Worm (Caenorhabditis elegans): ENCODE results near the gene F19G12.3.

ce11 chrX:1471232-1471631 lies 46.6 kb downstream of the F19G12.3 start:
- TF ChIP-seq unc-62 (GFP tag; optimal IDR thresholded peaks at IDR 0.05) (no peak), elt-1 (tag; optimal IDR thresholded peaks at IDR 0.05) (no peak), nhr-76 (tag; optimal IDR thresholded peaks at IDR 0.05) (no peak), ceh-82 (tag; optimal IDR thresholded peaks at IDR 0.05) (no peak), jun-1 (tag; optimal IDR thresholded peaks at IDR 0.05) (no peak), pqm-1 (tag; optimal IDR thresholded peaks at IDR 0.05) (no peak)

Measured in whole organism, L3 larva.